Worm (Caenorhabditis elegans): Measurements from ENCODE around the gene str-114.

- no peak for TF ChIP-seq nhr-77 (tag; optimal IDR thresholded peaks at IDR 0.05)
- no peak for TF ChIP-seq ZK546.5 (tag; optimal IDR thresholded peaks at IDR 0.05)
- no peak for TF ChIP-seq unc-62 (GFP tag; optimal IDR thresholded peaks at IDR 0.05)
- no peak for TF ChIP-seq pqm-1 (tag; optimal IDR thresholded peaks at IDR 0.05)
- no peak for TF ChIP-seq lin-15B (tag; optimal IDR thresholded peaks at IDR 0.05)
- no peak for TF ChIP-seq lin-39 (tag; optimal IDR thresholded peaks at IDR 0.05)
- no peak for TF ChIP-seq zag-1 (tag; optimal IDR thresholded peaks at IDR 0.05)
- TF ChIP-seq ama-1 (optimal IDR thresholded peaks at IDR 0.05): no peak
- no peak for TF ChIP-seq nhr-12 (tag; optimal IDR thresholded peaks at IDR 0.05)
- TF ChIP-seq mdl-1 (tag; optimal IDR thresholded peaks at IDR 0.05): no peak
Measured at ce11 chrV:3666887-3667286, 17.3 kb downstream of the str-114 start, which contains the start of gene str-113.

Measured in whole organism, L3 larva.